In the genomic region with DNA sequence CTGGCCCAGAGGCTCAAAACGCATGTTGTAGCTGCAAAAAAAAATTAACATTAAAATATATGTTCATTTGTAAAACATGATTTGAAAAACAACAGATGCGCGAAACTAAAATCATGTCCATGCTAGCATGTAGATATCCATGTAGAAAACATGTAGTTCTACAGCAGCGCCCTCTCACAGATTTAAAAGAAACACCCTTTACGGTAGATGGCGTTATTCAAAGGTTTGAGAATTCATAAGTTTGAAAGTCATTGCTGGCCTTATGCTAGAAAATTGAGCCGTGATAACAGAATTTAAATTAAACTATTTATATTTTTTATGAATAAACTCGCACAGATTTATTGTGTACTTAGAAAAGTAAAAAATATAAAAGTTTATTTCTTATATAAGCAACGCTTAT, we compare ENCODE assay signal across 1 fruit fly cellular context.
TF ChIP-seq lines count a peak whose summit lies in the region.

No protein-coding gene starts in this region.

TF ChIP-seq in whole organism, embryonic, 481 proteins besides CTCF, POLR2A, EP300 and RAD21 (continued from another document):
- TF ChIP-seq HHEX (GFP tag; optimal IDR thresholded peaks at IDR 0.05; lab: Kevin White, UChicago) (no peak), CG17361 (GFP tag; IDR thresholded peaks at IDR 0.05; lab: Robert Waterston, UW) (peak; percentile 54; the same call in 2 of the 3 replicates), CG10654 (GFP tag; optimal IDR thresholded peaks at IDR 0.05; lab: Kevin White, UChicago) (peak; percentile 5), CG11456 (GFP tag; IDR thresholded peaks at IDR 0.05; lab: Robert Waterston, UW) (peak; percentile 86; the same call in 2 of the 3 replicates), CG11085 (GFP tag; IDR thresholded peaks at IDR 0.05; lab: Robert Waterston, UW) (peak; percentile 18; the same call in 1 of the 2 replicates), Bgb (GFP tag; IDR thresholded peaks at IDR 0.05; lab: Robert Waterston, UW; ENCODE audit: partially characterized antibody) (peak; percentile 89), CG18764 (GFP tag; optimal IDR thresholded peaks at IDR 0.05; lab: Kevin White, UChicago) (peak; percentile 41), D19B (GFP tag; optimal IDR thresholded peaks at IDR 0.05; lab: Kevin White, UChicago) (no peak), oc (tag; optimal IDR thresholded peaks at IDR 0.05; lab: Kevin White, UChicago) (no peak), CG8944 (GFP tag; optimal IDR thresholded peaks at IDR 0.05; lab: Kevin White, UChicago) (peak; percentile 26), Hsf (GFP tag; optimal IDR thresholded peaks at IDR 0.05; lab: Kevin White, UChicago) (peak; percentile 20), lilli (GFP tag; optimal IDR thresholded peaks at IDR 0.05; lab: Kevin White, UChicago) (peak; percentile 37), gsb (GFP tag; IDR thresholded peaks at IDR 0.05; lab: Robert Waterston, UW) (0 out of 2 replicates have a peak, but pooled peaks have one; percentile 10), unpg (GFP tag; optimal IDR thresholded peaks at IDR 0.05; lab: Kevin White, UChicago) (no peak), HmgD (GFP tag; optimal IDR thresholded peaks at IDR 0.05; lab: Kevin White, UChicago) (peak; percentile 65), stwl (tag; optimal IDR thresholded peaks at IDR 0.05; lab: Kevin White, UChicago) (peak; percentile 78), knrl (GFP tag; IDR thresholded peaks at IDR 0.05; lab: Robert Waterston, UW; ENCODE audit: partially characterized antibody) (peak; percentile 77), Antp (GFP tag; optimal IDR thresholded peaks at IDR 0.05; lab: Kevin White, UChicago) (peak; percentile 46), chinmo (GFP tag; IDR thresholded peaks at IDR 0.05; lab: Robert Waterston, UW; ENCODE audit: partially characterized antibody) (0 out of 4 replicates have a peak, but pooled peaks have one; percentile 8), CG3847 (GFP tag; IDR thresholded peaks at IDR 0.05; lab: Robert Waterston, UW) (peak; percentile 53; the same call in 1 of the 2 replicates), CG14441 (GFP tag; IDR thresholded peaks at IDR 0.05; lab: Robert Waterston, UW) (peak; percentile 44; the same call in 1 of the 2 replicates), tgo (GFP tag; IDR thresholded peaks at IDR 0.05; lab: Robert Waterston, UW) (peak; percentile 52), Myb (GFP tag; optimal IDR thresholded peaks at IDR 0.05; lab: Kevin White, UChicago) (peak; percentile 22), Dp (GFP tag; optimal IDR thresholded peaks at IDR 0.05; lab: Kevin White, UChicago) (peak; percentile 47), crc (GFP tag; optimal IDR thresholded peaks at IDR 0.05; lab: Kevin White, UChicago) (no peak), ato (GFP tag; IDR thresholded peaks at IDR 0.05; lab: Robert Waterston, UW; ENCODE audit: partially characterized antibody) (peak; percentile 55), CG14014 (GFP tag; IDR thresholded peaks at IDR 0.05; lab: Robert Waterston, UW) (0 out of 2 replicates have a peak, but pooled peaks have one; percentile 17), CG16813 (GFP tag; IDR thresholded peaks at IDR 0.05; lab: Robert Waterston, UW; ENCODE audit: partially characterized antibody) (peak; percentile 60), CG13624 (GFP tag; optimal IDR thresholded peaks at IDR 0.05; lab: Kevin White, UChicago) (peak; percentile 12), dmrt11E (tag; optimal IDR thresholded peaks at IDR 0.05; lab: Kevin White, UChicago) (no peak), emc (GFP tag; optimal IDR thresholded peaks at IDR 0.05; lab: Kevin White, UChicago) (no peak), ro (GFP tag; IDR thresholded peaks at IDR 0.05; lab: Robert Waterston, UW) (no peak; the same call in 1 of the 2 replicates), Meics (GFP tag; optimal IDR thresholded peaks at IDR 0.05; lab: Kevin White, UChicago) (peak; percentile 41), CG15514 (GFP tag; optimal IDR thresholded peaks at IDR 0.05; lab: Kevin White, UChicago) (peak; percentile 2), Dfd (GFP tag; optimal IDR thresholded peaks at IDR 0.05; lab: Kevin White, UChicago) (no peak), ind (GFP tag; optimal IDR thresholded peaks at IDR 0.05; lab: Kevin White, UChicago) (peak; percentile 51), Ets65A (GFP tag; lab: Kevin White, UChicago) (peak; percentile 97), vnd (GFP tag; IDR thresholded peaks at IDR 0.05; lab: Robert Waterston, UW; ENCODE audit: partially characterized antibody) (peak; percentile 50; the same call in 2 of the 3 replicates), Oaz (GFP tag; IDR thresholded peaks at IDR 0.05; lab: Robert Waterston, UW) (peak; percentile 20; the same call in 1 of the 2 replicates), Ssrp (tag; optimal IDR thresholded peaks at IDR 0.05; lab: Kevin White, UChicago) (no peak), kay (GFP tag; optimal IDR thresholded peaks at IDR 0.05; lab: Kevin White, UChicago) (no peak), CG15011 (GFP tag; optimal IDR thresholded peaks at IDR 0.05; lab: Kevin White, UChicago) (no peak), CG42726 (GFP tag; IDR thresholded peaks at IDR 0.05; lab: Robert Waterston, UW; ENCODE audit: partially characterized antibody) (peak; percentile 92), HmgZ (tag; optimal IDR thresholded peaks at IDR 0.05; lab: Kevin White, UChicago) (peak; percentile 45), D (optimal IDR thresholded peaks at IDR 0.05; lab: Kevin White, UChicago) (no peak), D (GFP tag; optimal IDR thresholded peaks at IDR 0.05; lab: Kevin White, UChicago) (no peak), klu (GFP tag; IDR thresholded peaks at IDR 0.05; lab: Robert Waterston, UW) (no peak), CG31388 (GFP tag; optimal IDR thresholded peaks at IDR 0.05; lab: Kevin White, UChicago) (no peak), CG1602 (GFP tag; optimal IDR thresholded peaks at IDR 0.05; lab: Kevin White, UChicago) (peak; percentile 32), B-H2 (GFP tag; optimal IDR thresholded peaks at IDR 0.05; lab: Kevin White, UChicago) (peak; percentile 31), CG34422 (GFP tag; IDR thresholded peaks at IDR 0.05; lab: Robert Waterston, UW) (peak; percentile 65; the same call in 2 of the 3 replicates), CG13894 (tag; optimal IDR thresholded peaks at IDR 0.05; lab: Kevin White, UChicago) (peak; percentile 24), H2.0 (GFP tag; IDR thresholded peaks at IDR 0.05; lab: Robert Waterston, UW) (0 out of 2 replicates have a peak, but pooled peaks have one; percentile 29), Atf3 (GFP tag; optimal IDR thresholded peaks at IDR 0.05; lab: Kevin White, UChicago) (no peak), dpn (GFP tag; optimal IDR thresholded peaks at IDR 0.05; lab: Kevin White, UChicago) (peak; percentile 32 to 53), Ptx1 (GFP tag; IDR thresholded peaks at IDR 0.05; lab: Robert Waterston, UW) (peak; percentile 63), CG32772 (GFP tag; IDR thresholded peaks at IDR 0.05; lab: Robert Waterston, UW) (0 out of 2 replicates have a peak, but pooled peaks have one; percentile 10), Scr (GFP tag; IDR thresholded peaks at IDR 0.05; lab: Robert Waterston, UW; ENCODE audit: partially characterized antibody) (0 out of 2 replicates have a peak, but pooled peaks have one; percentile 30), CG8290 (GFP tag; optimal IDR thresholded peaks at IDR 0.05; lab: Kevin White, UChicago) (peak; percentile 10), CG8290 (tag; optimal IDR thresholded peaks at IDR 0.05; lab: Kevin White, UChicago) (no peak), CG15696 (tag; optimal IDR thresholded peaks at IDR 0.05; lab: Kevin White, UChicago) (peak; percentile 63), CG16863 (GFP tag; optimal IDR thresholded peaks at IDR 0.05; lab: Kevin White, UChicago) (peak; percentile 6), prd (optimal IDR thresholded peaks at IDR 0.05; lab: Kevin White, UChicago) (peak in 1 of 2 experiments; percentile 89), prd (GFP tag; IDR thresholded peaks at IDR 0.05; lab: Robert Waterston, UW) (peak; percentile 71), ci (GFP tag; IDR thresholded peaks at IDR 0.05; lab: Robert Waterston, UW) (peak; percentile 23; the same call in 1 of the 3 replicates), CG10267 (tag; optimal IDR thresholded peaks at IDR 0.05; lab: Kevin White, UChicago) (peak; percentile 15), sisA (GFP tag; IDR thresholded peaks at IDR 0.05; lab: Robert Waterston, UW) (peak; percentile 69), bbx (GFP tag; IDR thresholded peaks at IDR 0.05; lab: Robert Waterston, UW; ENCODE audit: partially characterized antibody) (peak; percentile 50), ssp (GFP tag; IDR thresholded peaks at IDR 0.05; lab: Robert Waterston, UW) (peak; percentile 27; the same call in 1 of the 2 replicates), CG3726 (GFP tag; IDR thresholded peaks at IDR 0.05; lab: Robert Waterston, UW) (no peak), Mrtf (GFP tag; IDR thresholded peaks at IDR 0.05; lab: Robert Waterston, UW) (peak; percentile 65; the same call in 1 of the 3 replicates), CG12071 (GFP tag; optimal IDR thresholded peaks at IDR 0.05; lab: Kevin White, UChicago) (no peak), HLH3B (GFP tag; IDR thresholded peaks at IDR 0.05; lab: Robert Waterston, UW) (0 out of 2 replicates have a peak, but pooled peaks have one; percentile 27), CG6175 (GFP tag; IDR thresholded peaks at IDR 0.05; lab: Robert Waterston, UW) (no peak), Hmr (GFP tag; optimal IDR thresholded peaks at IDR 0.05; lab: Kevin White, UChicago) (no peak), cad (GFP tag; optimal IDR thresholded peaks at IDR 0.05; lab: Kevin White, UChicago) (peak; percentile 86), pita (GFP tag; optimal IDR thresholded peaks at IDR 0.05; lab: Kevin White, UChicago) (peak; percentile 20), Atf6 (GFP tag; IDR thresholded peaks at IDR 0.05; lab: Robert Waterston, UW) (0 out of 2 replicates have a peak, but pooled peaks have one; percentile 18), az2 (GFP tag; optimal IDR thresholded peaks at IDR 0.05; lab: Kevin White, UChicago) (peak; percentile 39), CG15269 (tag; optimal IDR thresholded peaks at IDR 0.05; lab: Kevin White, UChicago) (peak; percentile 1), Dek (tag; optimal IDR thresholded peaks at IDR 0.05; lab: Kevin White, UChicago) (peak; percentile 49), br (optimal IDR thresholded peaks at IDR 0.05; lab: Kevin White, UChicago) (no peak), yki (optimal IDR thresholded peaks at IDR 0.05; lab: Kevin White, UChicago) (peak; percentile 52), CG8765 (GFP tag; IDR thresholded peaks at IDR 0.05; lab: Robert Waterston, UW) (peak; percentile 21; the same call in 1 of the 2 replicates), bab2 (GFP tag; optimal IDR thresholded peaks at IDR 0.05; lab: Kevin White, UChicago) (peak; percentile 20), lmd (GFP tag; IDR thresholded peaks at IDR 0.05; lab: Robert Waterston, UW) (peak; percentile 46; the same call in 1 of the 2 replicates), Dbx (GFP tag; IDR thresholded peaks at IDR 0.05; lab: Robert Waterston, UW) (0 out of 3 replicates have a peak, but pooled peaks have one; percentile 34), otp (GFP tag; IDR thresholded peaks at IDR 0.05; lab: Robert Waterston, UW) (no peak), mam (GFP tag; optimal IDR thresholded peaks at IDR 0.05; lab: Kevin White, UChicago) (peak; percentile 32), Dip3 (GFP tag; optimal IDR thresholded peaks at IDR 0.05; lab: Kevin White, UChicago) (no peak), HLH4C (GFP tag; IDR thresholded peaks at IDR 0.05; lab: Robert Waterston, UW; ENCODE audit: partially characterized antibody) (peak; percentile 62), bowl (GFP tag; IDR thresholded peaks at IDR 0.05; lab: Robert Waterston, UW) (no peak), inv (GFP tag; IDR thresholded peaks at IDR 0.05; lab: Robert Waterston, UW; ENCODE audit: partially characterized antibody) (peak; percentile 58; the same call in 1 of the 2 replicates), CG9932 (GFP tag; IDR thresholded peaks at IDR 0.05; lab: Robert Waterston, UW) (peak; percentile 79), CG5245 (GFP tag; optimal IDR thresholded peaks at IDR 0.05; lab: Kevin White, UChicago) (peak; percentile 27), Aef1 (GFP tag; IDR thresholded peaks at IDR 0.05; lab: Robert Waterston, UW) (peak; percentile 43; the same call in 2 of the 3 replicates), tin (GFP tag; optimal IDR thresholded peaks at IDR 0.05; lab: Kevin White, UChicago) (peak; percentile 30), trh (GFP tag; optimal IDR thresholded peaks at IDR 0.05; lab: Kevin White, UChicago) (no peak), pfk (GFP tag; optimal IDR thresholded peaks at IDR 0.05; lab: Kevin White, UChicago) (no peak), CG17385 (GFP tag; optimal IDR thresholded peaks at IDR 0.05; lab: Kevin White, UChicago) (no peak), Sry-β (GFP tag; optimal IDR thresholded peaks at IDR 0.05; lab: Kevin White, UChicago) (no peak), Pdp1 (GFP tag; optimal IDR thresholded peaks at IDR 0.05; lab: Kevin White, UChicago) (peak; percentile 4 to 40), slou (GFP tag; optimal IDR thresholded peaks at IDR 0.05; lab: Kevin White, UChicago) (peak; percentile 47), bigmax (GFP tag; optimal IDR thresholded peaks at IDR 0.05; lab: Kevin White, UChicago) (no peak), slbo (GFP tag; IDR thresholded peaks at IDR 0.05; lab: Robert Waterston, UW) (peak; percentile 74), Rfx (GFP tag; IDR thresholded peaks at IDR 0.05; lab: Robert Waterston, UW) (peak; percentile 85), Bdp1 (GFP tag; optimal IDR thresholded peaks at IDR 0.05; lab: Kevin White, UChicago) (no peak), CG32532 (GFP tag; IDR thresholded peaks at IDR 0.05; lab: Robert Waterston, UW) (peak; percentile 82), D19A (tag; optimal IDR thresholded peaks at IDR 0.05; lab: Kevin White, UChicago) (no peak), CG9876 (GFP tag; optimal IDR thresholded peaks at IDR 0.05; lab: Kevin White, UChicago) (peak; percentile 8)
